Worm (Caenorhabditis elegans) whole organism, early embryonic: ENCODE data around the gene F20D6.5.

ENCODE experiments used
- B0310.2 ChIP-seq: sonication (generic microtip); optimal IDR thresholded peaks from 2 replicates; lab custom pipeline; 2016; ENCODE audit warnings: mild to moderate bottlenecking, missing genetic modification characterization, missing compliant biosample characterization
- F13C5.2 ChIP-seq: sonication (generic microtip); optimal IDR thresholded peaks from 2 replicates; lab custom pipeline; 2017; ENCODE audit warnings: mild to moderate bottlenecking, missing genetic modification characterization, inconsistent platforms, missing compliant biosample characterization
- aly-1 ChIP-seq: sonication (generic microtip); optimal IDR thresholded peaks from 2 replicates; lab custom pipeline; 2016; ENCODE audit warnings: missing genetic modification characterization, missing compliant biosample characterization
- ama-1 ChIP-seq: fragments of 150-350 bp; optimal IDR thresholded peaks from 2 replicates; lab custom pipeline; 2014
- ceh-13 ChIP-seq: fragments of 200-800 bp; sonication (Bioruptor generic); optimal IDR thresholded peaks from 2 replicates; lab custom pipeline; 2018; ENCODE audit warnings: mild to moderate bottlenecking, missing genetic modification characterization, missing compliant biosample characterization
- ceh-36 ChIP-seq: sonication (generic microtip); optimal IDR thresholded peaks from 2 replicates; lab custom pipeline; 2016; ENCODE audit warnings: missing genetic modification characterization, inconsistent platforms, missing compliant biosample characterization
- ets-7 ChIP-seq: sonication (generic microtip); optimal IDR thresholded peaks from 2 replicates; lab custom pipeline; 2016; ENCODE audit warnings: missing genotype, missing genetic modification characterization, missing compliant biosample characterization
- flt-1 ChIP-seq: fragments of 200-800 bp; sonication (Bioruptor generic); IDR thresholded peaks from 2 replicates; pipeline ENCODE4 v1.3.6; 2022; ENCODE audit warnings: missing genetic modification characterization, missing compliant biosample characterization
- hmbx-1 ChIP-seq: sonication (generic microtip); optimal IDR thresholded peaks from 2 replicates; lab custom pipeline; 2016; ENCODE audit warnings: mild to moderate bottlenecking, missing genetic modification characterization, missing compliant biosample characterization
- hmg-4 ChIP-seq: fragments of 200-800 bp; sonication (Bioruptor generic); optimal IDR thresholded peaks from 2 replicates; lab custom pipeline; 2018; ENCODE audit warnings: mild to moderate bottlenecking, missing genetic modification characterization, missing compliant biosample characterization
- hnd-1 ChIP-seq: sonication (generic microtip); optimal IDR thresholded peaks from 2 replicates; lab custom pipeline; 2016; ENCODE audit warnings: missing genetic modification characterization, missing compliant biosample characterization
- pes-1 ChIP-seq: fragments of 200-800 bp; sonication (Bioruptor generic); IDR thresholded peaks from 2 replicates; pipeline ENCODE4 v1.3.6; 2022; ENCODE audit warnings: missing genetic modification reagents, missing genetic modification characterization, missing compliant biosample characterization
- scrt-1 ChIP-seq: fragments of 200-800 bp; sonication (Bioruptor generic); IDR thresholded peaks from 2 replicates; pipeline ENCODE4 v1.3.6; 2022; ENCODE audit warnings: missing genetic modification characterization, missing compliant biosample characterization
- sea-1 ChIP-seq: fragments of 200-800 bp; sonication (Bioruptor generic); conservative IDR thresholded peaks from 2 replicates; pipeline ENCODE4 v1.3.6; 2022; ENCODE audit warnings: missing genetic modification characterization, missing compliant biosample characterization
- tbx-11 ChIP-seq: fragments of 200-800 bp; sonication (Bioruptor generic); IDR thresholded peaks from 2 replicates; pipeline ENCODE4 v1.3.6; 2022; ENCODE audit warnings: missing genetic modification characterization, missing compliant biosample characterization
- tbx-37 ChIP-seq: fragments of 200-800 bp; sonication (Bioruptor generic); conservative IDR thresholded peaks from 2 replicates; pipeline ENCODE4 v1.3.6; 2022; ENCODE audit warnings: missing genetic modification reagents, missing genetic modification characterization, missing compliant biosample characterization
- tra-4 ChIP-seq: sonication (generic microtip); optimal IDR thresholded peaks from 2 replicates; lab custom pipeline; 2017; ENCODE audit warnings: missing genetic modification characterization, missing compliant biosample characterization

The F20D6.5 gene

DNA sequence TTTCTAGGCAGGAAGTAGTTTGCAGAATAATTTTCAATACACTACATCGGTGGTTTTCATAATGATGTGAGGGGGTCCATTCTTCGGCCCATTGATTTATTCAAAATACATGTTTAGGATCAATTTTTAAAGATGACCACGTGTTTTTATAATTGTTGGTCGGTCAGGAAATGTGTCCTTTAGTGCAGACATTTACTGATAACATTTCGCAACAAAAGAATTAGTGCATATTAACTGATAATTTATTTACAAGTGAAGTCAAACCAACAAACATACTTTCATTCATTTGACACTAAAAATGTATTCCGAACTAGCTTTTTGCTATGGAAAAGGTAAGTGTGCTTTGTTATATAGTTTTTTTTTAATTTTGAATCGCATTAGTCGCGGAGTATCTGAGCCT, at the start of gene F20D6.5:
Gene F20D6.5, plus strand, starts transcription at position 259 of the 400 bp plus-strand sequence.
- TF ChIP-seq flt-1 (GFP tag; lab: Robert Waterston, UW) (no peak), tbx-37 (no peak), hmbx-1 (no peak), aly-1 (tag; lab: Kevin White, UChicago) (no peak), B0310.2 (no peak), tra-4 (tag; lab: Kevin White, UChicago) (no peak), F13C5.2 (tag; lab: Kevin White, UChicago) (no peak), ceh-13 (no peak), ets-7 (no peak), hnd-1 (tag; lab: Kevin White, UChicago) (no peak), tbx-11 (GFP tag; lab: Robert Waterston, UW) (no peak), sea-1 (no peak), scrt-1 (no peak), ceh-36 (tag; lab: Kevin White, UChicago) (no peak), hmg-4 (no peak)

DNA sequence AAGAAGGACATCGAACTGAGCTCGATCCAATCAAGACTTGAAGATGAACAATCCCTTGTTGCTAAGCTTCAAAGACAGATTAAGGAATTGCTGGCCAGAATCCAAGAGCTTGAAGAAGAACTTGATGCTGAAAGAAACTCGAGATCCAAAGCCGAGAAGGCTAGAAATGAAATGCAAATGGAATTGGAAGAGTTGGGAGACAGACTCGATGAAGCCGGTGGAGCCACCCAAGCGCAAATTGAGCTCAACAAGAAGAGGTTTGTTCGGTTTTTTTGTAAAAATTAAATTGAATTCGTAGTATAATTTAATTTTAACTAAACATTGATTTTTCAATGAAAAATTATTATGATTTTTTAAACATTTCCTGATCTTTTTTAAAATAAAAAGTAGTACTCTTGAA, 47.2 kb upstream of the F20D6.5 start:
- TF ChIP-seq tra-4 (tag; lab: Kevin White, UChicago) = no peak
- TF ChIP-seq tbx-37 = no peak
- TF ChIP-seq B0310.2 = no peak
- TF ChIP-seq sea-1 = no peak

DNA sequence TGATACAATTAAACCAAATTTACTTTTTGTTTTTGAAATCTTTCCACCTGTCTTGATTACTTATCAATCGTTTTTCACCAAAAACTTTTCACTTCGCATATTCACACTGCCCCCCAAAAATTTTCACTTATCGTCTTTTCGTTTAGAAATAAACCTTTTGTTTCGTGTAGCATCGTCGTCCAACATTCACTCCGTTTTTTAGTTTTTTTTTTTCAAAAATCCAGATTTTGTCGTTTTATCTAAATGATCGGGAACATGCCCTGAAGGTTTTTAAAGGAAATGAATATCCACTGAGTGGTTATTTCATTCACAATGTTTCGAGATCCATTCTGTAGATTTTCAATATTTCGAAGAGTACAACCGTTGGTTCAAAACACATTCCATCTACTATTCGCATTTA, 43.8 kb upstream of the F20D6.5 start, which contains the start of gene D1014.7:
Gene D1014.7, plus strand, starts transcription at position 301 of the 400 bp plus-strand sequence.
- TF ChIP-seq tra-4 (tag; lab: Kevin White, UChicago) (no peak), pes-1 (no peak), tbx-11 (GFP tag; lab: Robert Waterston, UW) (no peak), ama-1 (lab: Kevin White, UChicago) (no peak), sea-1 (no peak), flt-1 (GFP tag; lab: Robert Waterston, UW) (no peak), aly-1 (tag; lab: Kevin White, UChicago) (no peak), hnd-1 (tag; lab: Kevin White, UChicago) (no peak), F13C5.2 (tag; lab: Kevin White, UChicago) (no peak)

DNA sequence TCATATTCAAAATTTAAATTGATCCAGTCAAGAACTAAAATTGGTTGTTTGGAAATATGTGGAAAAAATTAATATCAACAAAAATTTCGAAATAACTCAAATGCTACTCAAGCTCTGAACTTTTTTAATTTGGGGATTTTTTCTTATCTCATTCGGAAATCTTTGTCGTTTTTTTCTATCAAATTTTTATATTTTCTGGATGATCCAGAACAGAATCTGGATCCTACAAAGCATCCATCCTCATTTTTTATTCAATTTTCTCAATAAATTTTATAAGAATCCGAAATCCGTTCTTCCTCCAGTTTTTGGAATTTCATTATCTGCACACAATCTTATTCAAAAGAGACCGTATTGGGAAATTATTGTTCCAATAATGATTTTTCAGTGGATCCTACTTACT, 40.9 kb upstream of the F20D6.5 start, which contains the start of gene D1014.6:
Gene D1014.6, plus strand, starts transcription at position 301 of the 400 bp plus-strand sequence.
- TF ChIP-seq hmbx-1 = no peak
- no peak for TF ChIP-seq ceh-13
- TF ChIP-seq F13C5.2 (tag; lab: Kevin White, UChicago) = no peak
- TF ChIP-seq ceh-36 (tag; lab: Kevin White, UChicago) = no peak
- TF ChIP-seq B0310.2 = no peak
- TF ChIP-seq sea-1 = no peak
- TF ChIP-seq scrt-1 = no peak
- TF ChIP-seq tbx-37 = no peak
- TF ChIP-seq hmg-4 = no peak
- no peak for TF ChIP-seq ama-1 (lab: Kevin White, UChicago)

DNA sequence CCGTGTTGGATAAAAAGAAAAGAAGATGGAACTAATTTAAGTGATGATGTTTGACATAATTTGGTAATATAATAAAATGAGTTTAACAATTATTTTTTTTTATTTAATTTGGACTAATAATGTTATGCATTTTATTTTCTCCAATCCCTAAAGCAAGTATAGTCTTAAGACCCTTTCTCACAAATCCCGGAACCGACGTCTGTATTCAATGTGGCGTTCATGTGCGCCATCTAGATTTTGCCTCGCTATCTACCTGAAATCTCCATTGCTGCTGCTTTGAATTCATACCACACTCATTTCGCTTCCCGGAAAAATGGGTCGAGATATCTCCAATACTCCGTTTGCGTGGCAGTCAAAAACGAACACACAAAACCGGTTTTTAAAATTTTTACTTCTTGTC, 38.4 kb upstream of the F20D6.5 start, which contains the start of gene D1014.5:
Gene D1014.5, plus strand, starts transcription at position 301 of the 400 bp plus-strand sequence.
- TF ChIP-seq sea-1 = no peak
- TF ChIP-seq hmg-4 = no peak
- TF ChIP-seq pes-1 = no peak
- TF ChIP-seq scrt-1 = no peak
- no peak for TF ChIP-seq ets-7
- no peak for TF ChIP-seq tbx-37
- TF ChIP-seq ceh-36 (tag; lab: Kevin White, UChicago) = no peak
- no peak for TF ChIP-seq flt-1 (GFP tag; lab: Robert Waterston, UW)

DNA sequence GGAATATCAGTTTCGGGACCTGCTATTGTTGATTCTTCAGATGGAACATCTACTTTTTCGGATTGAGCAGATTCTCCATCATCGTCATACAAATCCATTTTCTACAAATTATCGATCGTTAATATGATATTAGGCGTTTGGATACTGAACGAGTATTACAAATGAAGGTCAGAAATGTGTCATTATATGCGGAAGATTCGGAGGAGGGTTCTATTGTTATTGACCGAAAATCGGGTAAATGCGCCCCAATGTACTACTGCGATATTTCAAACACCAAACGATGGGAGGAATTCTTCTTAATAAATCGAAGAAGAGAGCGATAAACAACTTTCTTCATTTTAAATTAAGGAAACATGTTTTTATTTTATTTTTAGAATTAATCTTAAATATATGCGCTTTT, 32.5 kb upstream of the F20D6.5 start, which contains the start of gene spr-1:
Gene spr-1, minus strand, starts transcription at position 101 of the 400 bp plus-strand sequence.
- TF ChIP-seq hmbx-1 = no peak
- TF ChIP-seq F13C5.2 (tag; lab: Kevin White, UChicago) = no peak
- TF ChIP-seq flt-1 (GFP tag; lab: Robert Waterston, UW) = no peak
- no peak for TF ChIP-seq ceh-36 (tag; lab: Kevin White, UChicago)
- TF ChIP-seq ama-1 (lab: Kevin White, UChicago) = no peak
- no peak for TF ChIP-seq tra-4 (tag; lab: Kevin White, UChicago)
- no peak for TF ChIP-seq hmg-4
- TF ChIP-seq tbx-37 = no peak
- TF ChIP-seq hnd-1 (tag; lab: Kevin White, UChicago) = no peak
- TF ChIP-seq tbx-11 (GFP tag; lab: Robert Waterston, UW) = no peak
- TF ChIP-seq aly-1 (tag; lab: Kevin White, UChicago) = no peak
- TF ChIP-seq scrt-1 = no peak
- no peak for TF ChIP-seq ceh-13
- TF ChIP-seq B0310.2 = no peak
- TF ChIP-seq pes-1 = no peak
- no peak for TF ChIP-seq sea-1
- TF ChIP-seq ets-7 = no peak

DNA sequence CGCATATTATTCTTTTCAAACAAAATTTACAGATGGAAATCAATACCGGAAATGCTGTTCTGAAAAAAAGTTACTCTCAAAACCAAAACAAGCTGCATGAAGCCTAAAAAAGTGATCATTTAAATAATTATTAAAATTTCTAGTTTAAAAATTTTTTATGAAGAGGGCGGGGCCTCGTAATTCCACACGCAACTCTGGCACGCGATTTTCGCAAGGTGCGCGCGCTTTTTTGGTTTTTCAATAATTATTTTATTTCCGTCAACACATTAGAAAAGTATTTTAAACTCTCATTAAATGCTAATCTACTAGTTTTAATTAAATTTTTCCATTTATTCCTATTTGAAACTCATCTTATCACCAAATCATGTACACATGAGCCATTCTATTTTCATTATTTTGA, 32.0 kb upstream of the F20D6.5 start:
- TF ChIP-seq tbx-11 (GFP tag; lab: Robert Waterston, UW) (0 out of 2 replicates have a peak, but pooled peaks have one; percentile 35), sea-1 (no peak)

DNA sequence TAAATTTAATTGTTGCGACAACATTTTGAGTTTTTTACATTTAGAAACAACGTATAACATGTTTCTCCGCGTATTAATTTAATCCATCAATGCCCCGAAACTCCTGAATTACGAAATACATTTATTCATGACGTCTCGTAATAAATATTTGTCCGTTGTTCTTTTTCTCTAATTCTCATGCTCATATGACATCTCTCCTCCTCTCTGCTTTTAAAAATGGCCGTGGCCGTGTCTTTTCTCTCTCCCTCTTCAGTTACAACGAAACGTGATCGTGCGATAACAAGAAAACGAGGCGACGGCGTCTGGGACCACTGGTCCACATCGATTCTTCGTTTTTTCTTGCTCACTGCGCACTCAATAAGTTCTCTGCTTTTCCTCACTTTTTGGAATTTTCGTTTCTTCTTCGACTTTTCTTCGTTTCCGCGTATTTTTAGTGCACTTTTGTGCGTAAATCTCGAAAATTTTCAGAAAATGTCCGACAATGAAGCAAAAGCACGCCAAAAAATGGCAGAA, 31.6 kb upstream of the F20D6.5 start, which contains the start of gene snap-1:
Gene snap-1, plus strand, starts transcription at position 463 of the 513 bp plus-strand sequence.
- TF ChIP-seq tbx-37 = no peak
- TF ChIP-seq hmbx-1 = no peak
- TF ChIP-seq ceh-36 (tag; lab: Kevin White, UChicago) = no peak
- TF ChIP-seq pes-1 = no peak
- TF ChIP-seq B0310.2 = no peak
- no peak for TF ChIP-seq tbx-11 (GFP tag; lab: Robert Waterston, UW)
- TF ChIP-seq hnd-1 (tag; lab: Kevin White, UChicago) = no peak
- no peak for TF ChIP-seq F13C5.2 (tag; lab: Kevin White, UChicago)
- no peak for TF ChIP-seq tra-4 (tag; lab: Kevin White, UChicago)
- TF ChIP-seq hmg-4 = no peak
- no peak for TF ChIP-seq ets-7
- no peak for TF ChIP-seq aly-1 (tag; lab: Kevin White, UChicago)
- TF ChIP-seq ama-1 (lab: Kevin White, UChicago) = no peak
- TF ChIP-seq ceh-13 = no peak
- TF ChIP-seq sea-1 = no peak
- no peak for TF ChIP-seq scrt-1
- no peak for TF ChIP-seq flt-1 (GFP tag; lab: Robert Waterston, UW)
